Fruit fly (Drosophila melanogaster): ENCODE results near the gene Adgf-A2.

- no peak for TF ChIP-seq CG8478 (optimal IDR thresholded peaks at IDR 0.05)
- TF ChIP-seq CTCF (optimal IDR thresholded peaks at IDR 0.05), result no peak
Observed at dm6 chr3L:17808597-17809213, 44.7 kb upstream of the Adgf-A2 start, which contains the start of gene CG32191.

All from S2 (cell line).